Worm (Caenorhabditis elegans): ENCODE data around the gene lgc-20.

ce11 chrII:11329021-11329479 lies 14.4 kb downstream of the lgc-20 start, which contains the start of gene tag-180:
- TF ChIP-seq dao-5 (tag; optimal IDR thresholded peaks at IDR 0.05) = no peak
- TF ChIP-seq him-1 (tag; optimal IDR thresholded peaks at IDR 0.05) = no peak

Measured in whole organism, L4/young adult.